Worm (Caenorhabditis elegans): ENCODE measurements around the gene tftc-1.

DNA sequence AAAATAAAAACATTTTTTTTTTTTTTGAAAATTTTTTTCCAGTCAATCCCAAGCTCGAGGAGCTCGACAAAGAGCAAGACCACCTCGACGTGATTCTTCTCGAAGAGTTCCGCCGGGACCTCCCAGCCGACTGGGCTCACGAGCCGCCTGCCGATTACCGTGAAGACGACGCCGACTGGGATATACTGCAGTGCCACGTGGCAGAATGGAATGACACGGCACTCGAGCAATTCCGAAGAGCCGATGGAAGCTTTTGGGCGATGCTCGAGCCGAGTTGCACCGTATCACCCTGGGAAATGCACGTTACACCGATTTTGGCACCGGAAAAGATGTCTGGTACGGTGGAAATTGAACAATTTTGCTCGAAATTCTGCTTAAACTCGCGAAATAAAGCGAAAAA lies 44.0 kb downstream of the tftc-1 start:
- TF ChIP-seq nhr-76 (tag; optimal IDR thresholded peaks at IDR 0.05), result no peak
- no peak for TF ChIP-seq ztf-11 (tag; optimal IDR thresholded peaks at IDR 0.05)
- TF ChIP-seq dpl-1 (GFP tag; optimal IDR thresholded peaks at IDR 0.05), result no peak

Measured in whole organism, L4 larva.